Fruit fly (Drosophila melanogaster) whole organism, embryonic: ENCODE measurements around the gene pbl.

Experiments
- Adf1 ChIP-seq: fragments of 200-800 bp; sonication (Bioruptor generic); IDR thresholded peaks from 2 replicates; pipeline ENCODE4 v1.3.6; 2022; ENCODE audit warnings: missing biosample characterization, missing genetic modification characterization
- Antp ChIP-seq: fragments of 200-800 bp; sonication (Bioruptor generic); optimal IDR thresholded peaks from 3 replicates; lab custom pipeline; 2016; ENCODE audit warnings: missing biosample characterization, missing genetic modification characterization
- Bdp1 ChIP-seq: fragments of 200-800 bp; sonication (Bioruptor generic); optimal IDR thresholded peaks from 3 replicates; lab custom pipeline; 2016; ENCODE audit warnings: missing biosample characterization, missing genetic modification characterization
- CG10366 ChIP-seq: fragments of 200-800 bp; sonication (Bioruptor generic); IDR thresholded peaks from 2 replicates; pipeline ENCODE4 v1.3.6; 2022; ENCODE audit warnings: missing biosample characterization, missing genetic modification characterization
- CG10431 ChIP-seq: fragments of 200-800 bp; sonication (Bioruptor generic); optimal IDR thresholded peaks from 3 replicates; lab custom pipeline; 2018; ENCODE audit warnings: missing biosample characterization, mild to moderate bottlenecking, missing genetic modification characterization
- CG10654 ChIP-seq: fragments of 200-800 bp; sonication (Bioruptor generic); optimal IDR thresholded peaks from 2 replicates; lab custom pipeline; 2016; ENCODE audit warnings: missing biosample characterization, missing genetic modification characterization
- CG11398 ChIP-seq: fragments of 200-800 bp; sonication (Bioruptor generic); optimal IDR thresholded peaks from 2 replicates; lab custom pipeline; 2016; ENCODE audit warnings: missing biosample characterization, missing genetic modification characterization
- CG11696 ChIP-seq: fragments of 200-800 bp; sonication (Bioruptor generic); IDR thresholded peaks from 2 replicates; pipeline ENCODE4 v1.3.6; 2022; ENCODE audit warnings: missing biosample characterization, missing genetic modification characterization
- CG15601 ChIP-seq: fragments of 200-800 bp; sonication (Bioruptor generic); optimal IDR thresholded peaks from 3 replicates; lab custom pipeline; 2019; ENCODE audit warnings: missing biosample characterization, mild to moderate bottlenecking, missing genetic modification characterization, moderate library complexity
- CG1603 ChIP-seq: fragments of 200-800 bp; sonication (Bioruptor generic); optimal IDR thresholded peaks from 2 replicates; lab custom pipeline; 2019; ENCODE audit warnings: missing biosample characterization, mild to moderate bottlenecking, missing genetic modification characterization, moderate library complexity
- CG17568 ChIP-seq: fragments of 200-800 bp; sonication (Bioruptor generic); optimal IDR thresholded peaks from 2 replicates; lab custom pipeline; 2018; ENCODE audit warnings: missing biosample characterization, mild to moderate bottlenecking, missing genetic modification characterization, moderate library complexity
- CG18011 ChIP-seq: fragments of 200-800 bp; sonication (Bioruptor generic); optimal IDR thresholded peaks from 2 replicates; lab custom pipeline; 2017; ENCODE audit warnings: missing biosample characterization, missing genetic modification characterization, mild to moderate bottlenecking, moderate library complexity, missing genotype
- CG1832 ChIP-seq: fragments of 200-800 bp; sonication (Bioruptor generic); optimal IDR thresholded peaks from 2 replicates; lab custom pipeline; 2017; ENCODE audit warnings: missing biosample characterization, mild to moderate bottlenecking, missing genetic modification characterization, inconsistent platforms
- CG2120 ChIP-seq: fragments of 200-800 bp; sonication (Bioruptor generic); optimal IDR thresholded peaks from 3 replicates; lab custom pipeline; 2016; ENCODE audit warnings: missing biosample characterization, missing genetic modification characterization
- CG30020 ChIP-seq: fragments of 200-800 bp; optimal IDR thresholded peaks from 2 replicates; lab custom pipeline; 2019; ENCODE audit warnings: missing biosample characterization, mild to moderate bottlenecking, missing genetic modification characterization, moderate library complexity
- CG32772 ChIP-seq: fragments of 200-800 bp; sonication (Bioruptor generic); IDR thresholded peaks from 2 replicates; pipeline ENCODE4 v1.3.6; 2022; ENCODE audit warnings: missing biosample characterization, missing genetic modification characterization
- CG3995 ChIP-seq: fragments of 200-800 bp; sonication (Bioruptor generic); optimal IDR thresholded peaks from 3 replicates; lab custom pipeline; 2016; ENCODE audit warnings: missing biosample characterization, missing genetic modification characterization
- CG4360 ChIP-seq: fragments of 200-800 bp; sonication (Bioruptor generic); IDR thresholded peaks from 2 replicates; pipeline ENCODE4 v1.3.6; 2022; ENCODE audit warnings: missing biosample characterization, missing genetic modification characterization
- CG6272 ChIP-seq: fragments of 200-800 bp; sonication (Bioruptor generic); IDR thresholded peaks from 2 replicates; pipeline ENCODE4 v1.3.6; 2022; ENCODE audit warnings: missing biosample characterization, missing genetic modification characterization
- Chrac-16 ChIP-seq: fragments of 200-800 bp; sonication (Bioruptor generic); optimal IDR thresholded peaks from 3 replicates; lab custom pipeline; 2016; ENCODE audit warnings: missing biosample characterization, missing genetic modification characterization
- CkIIα-i1 ChIP-seq: fragments of 200-800 bp; sonication (Bioruptor generic); IDR thresholded peaks from 2 replicates; pipeline ENCODE4 v1.3.6; 2022; ENCODE audit warnings: missing biosample characterization, missing genetic modification characterization
- Dfd ChIP-seq, 2 experiments: fragments of >200 bp; optimal IDR thresholded peaks; 2 replicates each; lab custom pipeline; 2017; ENCODE audit warnings: missing biosample characterization in 2 of 2, missing genetic modification characterization in 2 of 2
- Dll ChIP-seq: fragments of 200-800 bp; sonication (Bioruptor generic); IDR thresholded peaks from 4 replicates; pipeline ENCODE4 v1.3.6; 2022; ENCODE audit warnings: missing biosample characterization, missing genetic modification characterization; ENCODE audit not compliant: partially characterized antibody
- E2f2 ChIP-seq: fragments of 200-800 bp; sonication (Bioruptor generic); IDR thresholded peaks from 2 replicates; pipeline ENCODE4 v1.3.6; 2022; ENCODE audit warnings: missing biosample characterization, missing genetic modification characterization
- Ets97D ChIP-seq: fragments of 200-800 bp; sonication (Bioruptor generic); optimal IDR thresholded peaks from 3 replicates; lab custom pipeline; 2016; ENCODE audit warnings: missing biosample characterization, missing genetic modification characterization
- HLH4C ChIP-seq: fragments of 200-800 bp; sonication (Bioruptor generic); IDR thresholded peaks from 3 replicates; pipeline ENCODE4 v1.3.6; 2022; ENCODE audit warnings: missing biosample characterization, missing genetic modification characterization; ENCODE audit not compliant: partially characterized antibody
- Hmx ChIP-seq: fragments of 200-800 bp; sonication (Bioruptor generic); optimal IDR thresholded peaks from 2 replicates; lab custom pipeline; 2016; ENCODE audit warnings: missing biosample characterization, missing genetic modification characterization
- Hr51 ChIP-seq, 2 experiments: fragments of 200-800 bp; sonication (Bioruptor generic); optimal IDR thresholded peaks; 2 replicates in 1 of 2; 3 replicates in 1 of 2; lab custom pipeline; 2016 to 2018; ENCODE audit warnings: missing biosample characterization in 2 of 2, missing genetic modification characterization in 2 of 2, mild to moderate bottlenecking in 1 of 2, moderate library complexity in 1 of 2
- Sry-δ ChIP-seq: fragments of 200-800 bp; sonication (Bioruptor generic); optimal IDR thresholded peaks from 2 replicates; lab custom pipeline; 2016; ENCODE audit warnings: missing biosample characterization, missing genetic modification characterization
- Trl ChIP-seq, 3 experiments: fragments of >200 bp in 2 of 3; fragments of 200-800 bp in 1 of 3; sonication (Bioruptor generic) in 1 of 3; optimal IDR thresholded peaks; 2 replicates in 1 of 3; 3 replicates in 2 of 3; lab custom pipeline; 2016 to 2017; ENCODE audit warnings: missing biosample characterization in 1 of 3, missing genetic modification characterization in 1 of 3
- Vsx1 ChIP-seq: fragments of 200-800 bp; sonication (Bioruptor generic); optimal IDR thresholded peaks from 2 replicates; lab custom pipeline; 2017; ENCODE audit warnings: missing biosample characterization, mild to moderate bottlenecking, missing genetic modification characterization, missing genetic modification reagents
- ap ChIP-seq: fragments of 200-800 bp; sonication (Bioruptor generic); IDR thresholded peaks from 2 replicates; pipeline ENCODE4 v1.3.6; 2022; ENCODE audit warnings: missing biosample characterization, missing genetic modification characterization
- az2 ChIP-seq: fragments of 200-800 bp; sonication (Bioruptor generic); optimal IDR thresholded peaks from 3 replicates; lab custom pipeline; 2016; ENCODE audit warnings: missing biosample characterization, missing genetic modification characterization
- bbx ChIP-seq: fragments of 200-800 bp; sonication (Bioruptor generic); IDR thresholded peaks from 2 replicates; pipeline ENCODE4 v1.3.6; 2022; ENCODE audit warnings: missing biosample characterization, missing genetic modification characterization; ENCODE audit not compliant: partially characterized antibody
- bcd ChIP-seq: fragments of 200-800 bp; sonication (Bioruptor generic); optimal IDR thresholded peaks from 2 replicates; lab custom pipeline; 2017; ENCODE audit warnings: missing biosample characterization, mild to moderate bottlenecking, missing genetic modification characterization
- cad ChIP-seq: fragments of >200 bp; optimal IDR thresholded peaks from 2 replicates; lab custom pipeline; 2017; ENCODE audit warnings: missing biosample characterization, missing genetic modification characterization
- cas ChIP-seq: fragments of 200-800 bp; sonication (Bioruptor generic); IDR thresholded peaks from 2 replicates; pipeline ENCODE4 v1.3.6; 2022; ENCODE audit warnings: missing biosample characterization, missing genetic modification characterization
- caup ChIP-seq: fragments of 200-800 bp; sonication (Bioruptor generic); optimal IDR thresholded peaks from 3 replicates; lab custom pipeline; 2017; ENCODE audit warnings: missing biosample characterization, mild to moderate bottlenecking, missing genetic modification characterization, moderate library complexity; ENCODE audit not compliant: severe bottlenecking
- dan ChIP-seq: fragments of 200-800 bp; sonication (Bioruptor generic); IDR thresholded peaks from 2 replicates; pipeline ENCODE4 v1.3.6; 2022; ENCODE audit warnings: missing biosample characterization, missing genetic modification characterization
- dysf ChIP-seq: fragments of 200-800 bp; sonication (Bioruptor generic); IDR thresholded peaks from 3 replicates; pipeline ENCODE4 v1.3.6; 2022; ENCODE audit warnings: missing biosample characterization, missing genetic modification characterization
- ems ChIP-seq: fragments of 200-800 bp; sonication (Bioruptor generic); optimal IDR thresholded peaks from 3 replicates; lab custom pipeline; 2016; ENCODE audit warnings: missing biosample characterization, missing genetic modification characterization
- gsb ChIP-seq: fragments of 200-800 bp; sonication (Bioruptor generic); IDR thresholded peaks from 2 replicates; pipeline ENCODE4 v1.3.6; 2022; ENCODE audit warnings: missing biosample characterization, missing genetic modification characterization
- h ChIP-seq: fragments of >200 bp; optimal IDR thresholded peaks from 2 replicates; lab custom pipeline; 2017
- ham ChIP-seq: fragments of 200-800 bp; sonication (Bioruptor generic); IDR thresholded peaks from 2 replicates; pipeline ENCODE4 v1.3.6; 2022; ENCODE audit warnings: missing biosample characterization, missing genetic modification characterization
- ind ChIP-seq: fragments of 200-800 bp; sonication (Bioruptor generic); optimal IDR thresholded peaks from 3 replicates; lab custom pipeline; 2016; ENCODE audit warnings: missing biosample characterization, missing genetic modification characterization
- nmo ChIP-seq: fragments of 200-800 bp; sonication (Bioruptor generic); optimal IDR thresholded peaks from 2 replicates; lab custom pipeline; 2018; ENCODE audit warnings: missing biosample characterization, mild to moderate bottlenecking, missing genetic modification characterization, moderate library complexity
- p53 ChIP-seq: fragments of 200-800 bp; sonication (Bioruptor generic); optimal IDR thresholded peaks from 2 replicates; lab custom pipeline; 2016; ENCODE audit warnings: missing biosample characterization, missing genetic modification characterization
- prd ChIP-seq, 3 experiments: fragments of >200 bp in 2 of 3; fragments of 200-800 bp in 1 of 3; sonication (Bioruptor generic) in 1 of 3; optimal IDR thresholded peaks in 2 of 3; IDR thresholded peaks in 1 of 3; 2 replicates in 2 of 3; 3 replicates in 1 of 3; pipeline versions ENCODE4 v1.3.6 to Lab custom; 2017 to 2022; ENCODE audit warnings: missing biosample characterization in 1 of 3, missing genetic modification characterization in 1 of 3
- shn ChIP-seq: fragments of 200-800 bp; sonication (Bioruptor generic); optimal IDR thresholded peaks from 3 replicates; lab custom pipeline; 2016; ENCODE audit warnings: missing biosample characterization, missing genetic modification characterization
- sim ChIP-seq: fragments of 200-800 bp; sonication (Bioruptor generic); IDR thresholded peaks from 2 replicates; pipeline ENCODE4 v1.3.6; 2022; ENCODE audit warnings: missing biosample characterization, missing genetic modification characterization
- sima ChIP-seq: fragments of 200-800 bp; sonication (Bioruptor generic); optimal IDR thresholded peaks from 2 replicates; lab custom pipeline; 2016; ENCODE audit warnings: missing biosample characterization, missing genetic modification characterization

Gene pbl

dm6 chr3L:7868581-7869236, 43.0 kb downstream of the pbl start, which contains the start of gene CG32365 (continued):
- TF ChIP-seq CG10366 (GFP tag; lab: Robert Waterston, UW) (no peak), bcd (GFP tag; lab: Kevin White, UChicago) (no peak), HLH4C (peak; percentile 51; the same call in 2 of the 3 replicates), CG6272 (GFP tag; lab: Robert Waterston, UW) (no peak), p53 (GFP tag; lab: Kevin White, UChicago) (no peak), dan (GFP tag; lab: Robert Waterston, UW) (no peak), CG4360 (GFP tag; lab: Robert Waterston, UW) (no peak), gsb (GFP tag; lab: Robert Waterston, UW) (no peak), dysf (GFP tag; lab: Robert Waterston, UW) (no peak), cas (GFP tag; lab: Robert Waterston, UW) (no peak), CG10431 (GFP tag; lab: Kevin White, UChicago) (no peak), Ets97D (no peak), CG11398 (no peak), Sry-δ (GFP tag; lab: Kevin White, UChicago) (no peak), Antp (GFP tag; lab: Kevin White, UChicago) (no peak), CG15601 (tag; lab: Kevin White, UChicago) (no peak), ems (no peak), CG2120 (GFP tag; lab: Kevin White, UChicago) (peak; percentile 10), cad (GFP tag; lab: Kevin White, UChicago) (peak; percentile 34), CG10654 (GFP tag; lab: Kevin White, UChicago) (no peak), Vsx1 (GFP tag; lab: Kevin White, UChicago) (no peak), CG18011 (GFP tag; lab: Kevin White, UChicago) (no peak), h (lab: Kevin White, UChicago) (no peak), CkIIα-i1 (GFP tag; lab: Robert Waterston, UW) (no peak), Hr51 (GFP tag; optimal IDR thresholded peaks at IDR 0.05; lab: Kevin White, UChicago) (no peak), CG1832 (GFP tag; lab: Kevin White, UChicago) (no peak), caup (peak; percentile 19), Trl (optimal IDR thresholded peaks at IDR 0.05; lab: Kevin White, UChicago) (no peak), Trl (GFP tag; optimal IDR thresholded peaks at IDR 0.05; lab: Kevin White, UChicago) (no peak), sim (no peak), Chrac-16 (GFP tag; lab: Kevin White, UChicago) (no peak), Hmx (no peak), CG11696 (no peak), CG17568 (GFP tag; lab: Kevin White, UChicago) (peak; percentile 90), ham (GFP tag; lab: Robert Waterston, UW) (no peak), prd (optimal IDR thresholded peaks at IDR 0.05; lab: Kevin White, UChicago) (no peak), prd (GFP tag; IDR thresholded peaks at IDR 0.05; lab: Robert Waterston, UW) (no peak), shn (GFP tag; lab: Kevin White, UChicago) (no peak), CG32772 (GFP tag; lab: Robert Waterston, UW) (no peak), CG3995 (no peak), Adf1 (no peak), az2 (no peak), CG30020 (no peak), Dll (GFP tag; lab: Robert Waterston, UW) (no peak), ap (GFP tag; lab: Robert Waterston, UW) (no peak), E2f2 (peak; percentile 73), bbx (GFP tag; lab: Robert Waterston, UW) (peak; percentile 64; the same call in 1 of the 2 replicates), Bdp1 (GFP tag; lab: Kevin White, UChicago) (no peak), Dfd (GFP tag; optimal IDR thresholded peaks at IDR 0.05; lab: Kevin White, UChicago) (no peak), ind (GFP tag; lab: Kevin White, UChicago) (no peak), sima (GFP tag; lab: Kevin White, UChicago) (no peak), CG1603 (peak; percentile 36), nmo (GFP tag; lab: Kevin White, UChicago) (no peak)
